Fruit fly (Drosophila melanogaster) whole organism, embryonic: ENCODE measurements around the gene ZnT77C.

ENCODE experiments used
- CG10209 ChIP-seq: fragments of 200-800 bp; sonication (Bioruptor generic); optimal IDR thresholded peaks from 3 replicates; lab custom pipeline; 2017; ENCODE audit warnings: missing biosample characterization, mild to moderate bottlenecking, missing genetic modification characterization, missing genetic modification reagents
- CG10366 ChIP-seq: fragments of 200-800 bp; sonication (Bioruptor generic); IDR thresholded peaks from 2 replicates; pipeline ENCODE4 v1.3.6; 2022; ENCODE audit warnings: missing biosample characterization, missing genetic modification characterization
- CG10431 ChIP-seq: fragments of 200-800 bp; sonication (Bioruptor generic); optimal IDR thresholded peaks from 3 replicates; lab custom pipeline; 2018; ENCODE audit warnings: missing biosample characterization, mild to moderate bottlenecking, missing genetic modification characterization
- CG13296 ChIP-seq: fragments of 200-800 bp; sonication (Bioruptor generic); optimal IDR thresholded peaks from 3 replicates; lab custom pipeline; 2018; ENCODE audit warnings: missing biosample characterization, mild to moderate bottlenecking, missing genetic modification characterization
- CG17568 ChIP-seq: fragments of 200-800 bp; sonication (Bioruptor generic); optimal IDR thresholded peaks from 2 replicates; lab custom pipeline; 2018; ENCODE audit warnings: missing biosample characterization, mild to moderate bottlenecking, missing genetic modification characterization, moderate library complexity
- CG17802 ChIP-seq: fragments of 200-800 bp; sonication (Bioruptor generic); optimal IDR thresholded peaks from 2 replicates; lab custom pipeline; 2018; ENCODE audit warnings: missing biosample characterization, mild to moderate bottlenecking, missing genetic modification characterization, moderate library complexity
- CG3726 ChIP-seq: fragments of 200-800 bp; sonication (Bioruptor generic); IDR thresholded peaks from 3 replicates; pipeline ENCODE4, ENCODE4 v1.3.6; 2022; ENCODE audit warnings: missing biosample characterization, missing genetic modification characterization
- CG3838 ChIP-seq: fragments of 200-800 bp; sonication (Bioruptor generic); optimal IDR thresholded peaks from 3 replicates; lab custom pipeline; 2016; ENCODE audit warnings: missing biosample characterization, missing genetic modification characterization
- CG4328 ChIP-seq: fragments of 200-800 bp; sonication (Bioruptor generic); optimal IDR thresholded peaks from 3 replicates; lab custom pipeline; 2017; ENCODE audit warnings: missing biosample characterization, missing genetic modification reagents, missing genetic modification characterization
- CG4424 ChIP-seq: fragments of 200-800 bp; sonication (Bioruptor generic); optimal IDR thresholded peaks from 3 replicates; lab custom pipeline; 2016; ENCODE audit warnings: missing biosample characterization, missing genetic modification characterization
- CG5245 ChIP-seq: fragments of 200-800 bp; sonication (Bioruptor generic); optimal IDR thresholded peaks from 3 replicates; lab custom pipeline; 2016; ENCODE audit warnings: missing biosample characterization, missing genetic modification characterization
- CG6683 ChIP-seq: fragments of 200-800 bp; sonication (Bioruptor generic); optimal IDR thresholded peaks from 2 replicates; lab custom pipeline; 2017; ENCODE audit warnings: missing biosample characterization, mild to moderate bottlenecking, missing genetic modification characterization, missing genetic modification reagents
- CG7271 ChIP-seq: fragments of 200-800 bp; sonication (Bioruptor generic); optimal IDR thresholded peaks from 2 replicates; lab custom pipeline; 2018; ENCODE audit warnings: missing biosample characterization, mild to moderate bottlenecking, missing genetic modification characterization, moderate library complexity
- CG7556 ChIP-seq: fragments of 200-800 bp; sonication (Bioruptor generic); optimal IDR thresholded peaks from 2 replicates; lab custom pipeline; 2017; ENCODE audit warnings: missing biosample characterization, mild to moderate bottlenecking, missing genetic modification characterization
- CG8765 ChIP-seq: fragments of 200-800 bp; sonication (Bioruptor generic); IDR thresholded peaks from 2 replicates; pipeline ENCODE4 v1.3.6; 2022; ENCODE audit warnings: missing biosample characterization, missing genetic modification characterization
- CG9797 ChIP-seq: fragments of 200-800 bp; sonication (Bioruptor generic); optimal IDR thresholded peaks from 3 replicates; lab custom pipeline; 2018; ENCODE audit warnings: missing biosample characterization, mild to moderate bottlenecking, missing genetic modification characterization
- Doc3 ChIP-seq: fragments of 200-800 bp; sonication (Bioruptor generic); IDR thresholded peaks from 3 replicates; pipeline ENCODE4 v1.3.6; 2022; ENCODE audit warnings: missing biosample characterization, missing genetic modification characterization; ENCODE audit not compliant: partially characterized antibody
- Dp ChIP-seq: fragments of 200-800 bp; sonication (Bioruptor generic); optimal IDR thresholded peaks from 2 replicates; lab custom pipeline; 2018; ENCODE audit warnings: missing biosample characterization, mild to moderate bottlenecking, missing genetic modification characterization, moderate library complexity
- E2f2 ChIP-seq: fragments of 200-800 bp; sonication (Bioruptor generic); IDR thresholded peaks from 2 replicates; pipeline ENCODE4 v1.3.6; 2022; ENCODE audit warnings: missing biosample characterization, missing genetic modification characterization
- Hand ChIP-seq: fragments of 200-800 bp; sonication (Bioruptor generic); optimal IDR thresholded peaks from 2 replicates; lab custom pipeline; 2017; ENCODE audit warnings: mild to moderate bottlenecking, missing biosample characterization, missing genetic modification reagents, missing genetic modification characterization
- Lhr ChIP-seq: fragments of 200-800 bp; sonication (Bioruptor generic); optimal IDR thresholded peaks from 3 replicates; lab custom pipeline; 2017; ENCODE audit warnings: mild to moderate bottlenecking, missing biosample characterization, missing genetic modification reagents, missing genetic modification characterization
- MBD-R2 ChIP-seq: fragments of 200-800 bp; sonication (Bioruptor generic); IDR thresholded peaks from 2 replicates; pipeline ENCODE4 v1.3.6; 2022; ENCODE audit warnings: missing biosample characterization, missing genetic modification characterization
- Med ChIP-seq: fragments of 200-800 bp; sonication (Bioruptor generic); peaks from one replicate; lab custom pipeline; 2016; ENCODE audit warnings: missing biosample characterization, missing genetic modification characterization, mild to moderate bottlenecking, inconsistent platforms, moderate library complexity
- Mrtf ChIP-seq: fragments of 200-800 bp; sonication (Bioruptor generic); IDR thresholded peaks from 3 replicates; pipeline ENCODE4 v1.3.6; 2022; ENCODE audit warnings: missing biosample characterization, missing genetic modification characterization
- Pdp1 ChIP-seq, 2 experiments: fragments of 200-800 bp; sonication (Bioruptor generic); optimal IDR thresholded peaks; 3 replicates each; lab custom pipeline; 2016; ENCODE audit warnings: missing biosample characterization in 2 of 2, missing genetic modification characterization in 2 of 2, mild to moderate bottlenecking in 1 of 2, moderate library complexity in 1 of 2
- TFAM ChIP-seq: fragments of 200-800 bp; sonication (Bioruptor generic); optimal IDR thresholded peaks from 2 replicates; lab custom pipeline; 2017; ENCODE audit warnings: missing biosample characterization, missing genetic modification characterization, inconsistent platforms
- ac ChIP-seq: fragments of 200-800 bp; sonication (Bioruptor generic); optimal IDR thresholded peaks from 3 replicates; lab custom pipeline; 2017; ENCODE audit warnings: missing biosample characterization, mild to moderate bottlenecking, missing genetic modification characterization
- aop ChIP-seq: fragments of 200-800 bp; sonication (Bioruptor generic); IDR thresholded peaks from 2 replicates; pipeline ENCODE4 v1.3.6; 2022; ENCODE audit warnings: missing biosample characterization, missing genetic modification characterization
- cwo ChIP-seq: fragments of 200-800 bp; sonication (Bioruptor generic); optimal IDR thresholded peaks from 3 replicates; lab custom pipeline; 2017; ENCODE audit warnings: missing biosample characterization, missing genetic modification characterization, mild to moderate bottlenecking, moderate library complexity, missing genetic modification reagents
- dati ChIP-seq: fragments of 200-800 bp; sonication (Bioruptor generic); IDR thresholded peaks from 2 replicates; pipeline ENCODE4 v1.3.6; 2022; ENCODE audit warnings: missing biosample characterization, missing genetic modification characterization
- ems ChIP-seq: fragments of 200-800 bp; sonication (Bioruptor generic); optimal IDR thresholded peaks from 3 replicates; lab custom pipeline; 2016; ENCODE audit warnings: missing biosample characterization, missing genetic modification characterization
- eve ChIP-seq, 2 experiments: fragments of >200 bp; optimal IDR thresholded peaks; 2 replicates each; lab custom pipeline; 2017; ENCODE audit warnings: missing biosample characterization in 2 of 2, missing genetic modification characterization in 2 of 2
- exex ChIP-seq: fragments of 200-800 bp; sonication (Bioruptor generic); optimal IDR thresholded peaks from 4 replicates; lab custom pipeline; 2018; ENCODE audit warnings: missing biosample characterization, mild to moderate bottlenecking, missing genetic modification characterization, moderate library complexity
- ftz-f1 ChIP-seq: fragments of 200-800 bp; sonication (Bioruptor generic); optimal IDR thresholded peaks from 2 replicates; lab custom pipeline; 2016; ENCODE audit warnings: missing biosample characterization, missing genetic modification characterization
- gcm ChIP-seq: fragments of 200-800 bp; sonication (Bioruptor generic); optimal IDR thresholded peaks from 2 replicates; lab custom pipeline; 2019; ENCODE audit warnings: missing biosample characterization, mild to moderate bottlenecking, missing genetic modification characterization, moderate library complexity
- gsb ChIP-seq: fragments of 200-800 bp; sonication (Bioruptor generic); IDR thresholded peaks from 2 replicates; pipeline ENCODE4 v1.3.6; 2022; ENCODE audit warnings: missing biosample characterization, missing genetic modification characterization
- jigr1 ChIP-seq: fragments of 200-800 bp; sonication (Bioruptor generic); IDR thresholded peaks from 3 replicates; pipeline ENCODE4 v1.3.6; 2022; ENCODE audit warnings: missing biosample characterization, missing genetic modification characterization
- peb ChIP-seq: fragments of 200-800 bp; sonication (Bioruptor generic); IDR thresholded peaks from 2 replicates; pipeline ENCODE4 v1.3.6; 2022; ENCODE audit warnings: missing biosample characterization, missing genetic modification characterization
- repo ChIP-seq: fragments of 200-800 bp; sonication (Bioruptor generic); optimal IDR thresholded peaks from 2 replicates; lab custom pipeline; 2016; ENCODE audit warnings: missing biosample characterization, missing genetic modification characterization
- salm ChIP-seq: fragments of 200-800 bp; sonication (Bioruptor generic); optimal IDR thresholded peaks from 2 replicates; lab custom pipeline; 2018; ENCODE audit warnings: missing biosample characterization, mild to moderate bottlenecking, missing genetic modification characterization
- sens ChIP-seq: fragments of 200-800 bp; sonication (Bioruptor generic); peaks from one replicate; lab custom pipeline; 2016; ENCODE audit warnings: missing biosample characterization, missing genetic modification characterization
- sens-2 ChIP-seq: fragments of 200-800 bp; sonication (Bioruptor generic); IDR thresholded peaks from 2 replicates; pipeline ENCODE4 v1.3.6; 2022; ENCODE audit warnings: missing biosample characterization, missing genetic modification characterization
- slbo ChIP-seq: fragments of 200-800 bp; sonication (Bioruptor generic); IDR thresholded peaks from 2 replicates; pipeline ENCODE4 v1.3.6; 2022; ENCODE audit warnings: missing biosample characterization, missing genetic modification characterization
- sna ChIP-seq: fragments of 200-800 bp; sonication (Bioruptor generic); IDR thresholded peaks from 2 replicates; pipeline ENCODE4 v1.3.6; 2022; ENCODE audit warnings: missing biosample characterization, missing genetic modification characterization; ENCODE audit not compliant: partially characterized antibody
- unc-4 ChIP-seq: fragments of 200-800 bp; sonication (Bioruptor generic); IDR thresholded peaks from 2 replicates; pipeline ENCODE4 v1.3.6; 2022; ENCODE audit warnings: missing biosample characterization, missing genetic modification characterization; ENCODE audit not compliant: partially characterized antibody
- vnd ChIP-seq: fragments of 200-800 bp; sonication (Bioruptor generic); IDR thresholded peaks from 3 replicates; pipeline ENCODE4 v1.3.6; 2022; ENCODE audit warnings: missing biosample characterization, missing genetic modification characterization; ENCODE audit not compliant: partially characterized antibody

The ZnT77C gene

DNA sequence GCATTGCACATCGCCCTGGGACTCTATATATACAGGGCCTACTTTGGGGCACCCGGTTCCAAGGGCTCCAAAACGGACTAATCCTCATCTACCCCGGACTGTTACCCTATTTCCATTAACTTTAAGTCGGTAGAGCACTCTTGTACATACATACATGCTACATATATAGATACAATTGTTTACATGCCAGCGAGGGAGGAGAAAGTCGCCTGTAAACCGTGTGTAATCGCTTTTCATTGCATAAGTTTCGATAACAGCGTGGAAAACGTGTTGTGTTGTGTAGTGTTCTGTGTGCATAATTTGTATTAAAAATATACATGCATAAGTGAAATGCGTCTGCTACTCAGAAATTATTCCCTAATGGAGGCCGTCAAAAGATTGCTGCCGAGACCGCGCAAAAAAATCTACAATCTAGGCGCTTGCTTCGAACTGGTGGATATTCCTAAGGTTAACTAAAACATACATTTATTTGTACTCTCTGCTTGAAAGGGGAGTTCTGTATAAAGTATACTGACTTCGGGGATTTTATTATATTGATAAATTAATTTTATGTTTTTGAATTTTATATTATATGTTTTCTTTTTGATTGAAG lies 20.4 kb downstream of the ZnT77C start, which contains the start of gene isoQC:
Gene isoQC (plus strand): TSS at position 270 of the 592 bp plus-strand sequence.
- TF ChIP-seq sens (GFP tag; lab: Kevin White, UChicago) (peak; percentile 37), Med (GFP tag; lab: Kevin White, UChicago) (peak; percentile 19), CG3838 (GFP tag; lab: Kevin White, UChicago) (peak; percentile 53), CG8765 (GFP tag; lab: Robert Waterston, UW) (no peak), CG10431 (GFP tag; lab: Kevin White, UChicago) (peak; percentile 76), gcm (GFP tag; lab: Kevin White, UChicago) (peak; percentile 80), CG17568 (GFP tag; lab: Kevin White, UChicago) (peak; percentile 75), Pdp1 (GFP tag; optimal IDR thresholded peaks at IDR 0.05; lab: Kevin White, UChicago) (peak in 1 of 2 experiments; percentile 99), CG6683 (no peak), eve (GFP tag; optimal IDR thresholded peaks at IDR 0.05; lab: Kevin White, UChicago) (peak in 1 of 2 experiments; percentile 86), CG9797 (GFP tag; lab: Kevin White, UChicago) (no peak)

DNA sequence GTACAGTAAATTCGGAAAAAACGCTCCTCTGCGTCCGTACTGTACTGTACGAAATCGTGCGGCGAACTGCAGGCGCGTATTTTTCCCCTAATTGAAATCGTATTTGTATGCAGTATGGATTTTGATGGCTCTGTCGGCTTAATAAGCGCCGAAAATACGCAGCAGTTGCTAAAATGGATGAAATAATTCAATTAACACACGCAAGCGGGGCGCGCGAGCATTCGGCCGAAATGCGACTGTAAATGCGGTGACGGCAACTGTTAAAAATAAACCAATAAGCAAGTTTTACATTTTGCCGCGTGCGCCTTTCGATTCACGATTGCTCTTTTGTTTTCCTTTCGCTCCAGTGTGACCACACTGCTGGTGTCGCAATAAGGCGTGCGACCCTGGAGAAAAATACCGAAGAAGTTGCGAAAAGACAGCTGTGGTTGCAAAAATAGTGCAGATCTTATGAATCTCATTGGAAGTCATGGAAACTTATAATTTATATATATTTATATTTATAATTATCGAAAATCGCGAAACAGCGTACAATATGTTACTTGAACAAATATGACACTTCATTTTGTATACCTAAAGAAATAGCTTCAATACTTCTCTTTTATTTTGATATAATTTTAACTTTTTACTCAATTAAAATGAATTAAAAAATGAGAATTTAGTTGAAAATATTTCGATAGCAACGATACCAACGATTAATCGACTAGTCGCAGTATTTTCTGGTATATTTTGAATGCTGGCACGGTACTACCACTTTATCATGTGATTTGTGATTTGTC lies 21.5 kb downstream of the ZnT77C start, which contains the start of the genes CG32428 and CG5969:
Gene CG32428 (minus strand): TSS at position 703 of the 779 bp plus-strand sequence.
Gene CG5969 (plus strand): TSS at position 763 of the 779 bp plus-strand sequence.
- TF ChIP-seq ftz-f1 (GFP tag; lab: Kevin White, UChicago) (peak; percentile 80), Hand (GFP tag; lab: Kevin White, UChicago) (no peak), ac (GFP tag; lab: Kevin White, UChicago) (no peak), unc-4 (GFP tag; lab: Robert Waterston, UW) (no peak), CG17802 (tag; lab: Kevin White, UChicago) (peak; percentile 3), dati (GFP tag; lab: Robert Waterston, UW) (no peak), CG7271 (tag; lab: Kevin White, UChicago) (peak; percentile 12), MBD-R2 (no peak; the same call in 1 of the 2 replicates), Mrtf (GFP tag; lab: Robert Waterston, UW) (no peak; the same call in 2 of the 3 replicates), repo (GFP tag; lab: Kevin White, UChicago) (no peak), CG10366 (GFP tag; lab: Robert Waterston, UW) (peak; percentile 61), peb (GFP tag; lab: Robert Waterston, UW) (no peak), Lhr (GFP tag; lab: Kevin White, UChicago) (peak; percentile 21), sens (GFP tag; lab: Kevin White, UChicago) (peak; percentile 22), Dp (GFP tag; lab: Kevin White, UChicago) (peak; percentile 57), salm (tag; lab: Kevin White, UChicago) (no peak), CG5245 (GFP tag; lab: Kevin White, UChicago) (no peak), jigr1 (GFP tag; lab: Robert Waterston, UW) (no peak), ems (GFP tag; lab: Kevin White, UChicago) (no peak), CG3726 (no peak), slbo (GFP tag; lab: Robert Waterston, UW) (peak; percentile 89), exex (tag; lab: Kevin White, UChicago) (peak; percentile 8), aop (GFP tag; lab: Robert Waterston, UW) (no peak), gsb (0 out of 2 replicates have a peak, but pooled peaks have one; percentile 23), CG13296 (GFP tag; lab: Kevin White, UChicago) (peak; percentile 44), CG3838 (GFP tag; lab: Kevin White, UChicago) (no peak), TFAM (GFP tag; lab: Kevin White, UChicago) (no peak), CG8765 (GFP tag; lab: Robert Waterston, UW) (no peak), sens-2 (GFP tag; lab: Robert Waterston, UW) (0 out of 2 replicates have a peak, but pooled peaks have one; percentile 14), E2f2 (peak; percentile 69), CG4424 (GFP tag; lab: Kevin White, UChicago) (peak; percentile 37), Doc3 (GFP tag; lab: Robert Waterston, UW) (no peak), cwo (GFP tag; lab: Kevin White, UChicago) (peak; percentile 56), CG7556 (GFP tag; lab: Kevin White, UChicago) (peak; percentile 45), sna (no peak), CG10209 (GFP tag; lab: Kevin White, UChicago) (peak; percentile 70), CG4328 (GFP tag; lab: Kevin White, UChicago) (no peak), vnd (GFP tag; lab: Robert Waterston, UW) (no peak)
